Worm (Caenorhabditis elegans) whole organism, L2 larva: ENCODE measurements around the gene R13H4.6.

ENCODE experiments used
- blmp-1 ChIP-seq: sonication (generic microtip); optimal IDR thresholded peaks from 2 replicates; lab custom pipeline; 2017; ENCODE audit warnings: missing genetic modification characterization, mild to moderate bottlenecking, missing compliant biosample characterization, antibody characterized with exemption, moderate library complexity; ENCODE audit not compliant: insufficient read depth
- fos-1 ChIP-seq: fragments of 150-350 bp; optimal IDR thresholded peaks from 2 replicates; lab custom pipeline; 2014; ENCODE audit warnings: missing biosample characterization, missing genetic modification characterization
- lin-13 ChIP-seq: fragments of 150-350 bp; optimal IDR thresholded peaks from 2 replicates; lab custom pipeline; 2014; ENCODE audit warnings: missing biosample characterization, missing genetic modification reagents, missing genetic modification characterization
- lin-39 ChIP-seq: fragments of 150-350 bp; optimal IDR thresholded peaks from 2 replicates; lab custom pipeline; 2014; ENCODE audit warnings: missing biosample characterization, missing genetic modification reagents, missing genetic modification characterization
- mab-5 ChIP-seq: fragments of 150-350 bp; optimal IDR thresholded peaks from 2 replicates; lab custom pipeline; 2014; ENCODE audit warnings: missing biosample characterization, missing genetic modification characterization
- mbf-1 ChIP-seq: sonication (generic microtip); optimal IDR thresholded peaks from 2 replicates; lab custom pipeline; 2017; ENCODE audit warnings: missing biosample characterization, missing genetic modification characterization
- nhr-21 ChIP-seq: fragments of 150-350 bp; optimal IDR thresholded peaks from 2 replicates; lab custom pipeline; 2014; ENCODE audit warnings: missing biosample characterization, missing genetic modification characterization
- zag-1 ChIP-seq: fragments of 150-350 bp; optimal IDR thresholded peaks from 2 replicates; lab custom pipeline; 2014; ENCODE audit warnings: missing biosample characterization, missing genetic modification characterization

- peak; percentile 29 for TF ChIP-seq nhr-21 (tag; lab: Kevin White, UChicago)
- TF ChIP-seq mab-5 (tag; lab: Kevin White, UChicago) = no peak
- TF ChIP-seq zag-1 (tag; lab: Kevin White, UChicago) = no peak
- no peak for TF ChIP-seq lin-13 (GFP tag; lab: Kevin White, UChicago)
- TF ChIP-seq lin-39 (tag; lab: Kevin White, UChicago) = no peak
- TF ChIP-seq fos-1 (tag; lab: Kevin White, UChicago) = peak; percentile 63
- no peak for TF ChIP-seq blmp-1 (tag; lab: Kevin White, UChicago)
- TF ChIP-seq mbf-1 (tag; lab: Kevin White, UChicago) = no peak
Measured at ce11 chrV:11861880-11862544, 905 bp upstream of the R13H4.6 start.
